Worm (Caenorhabditis elegans) whole organism, late embryonic: ENCODE results near the gene lip-1.

Experiments used
- ceh-30 ChIP-seq: fragments of 150-350 bp; optimal IDR thresholded peaks from 2 replicates; lab custom pipeline; 2014; ENCODE audit warnings: missing biosample characterization, missing genetic modification characterization
- hlh-8 ChIP-seq: sonication (generic microtip); optimal IDR thresholded peaks from 2 replicates; lab custom pipeline; 2016; ENCODE audit warnings: missing genotype, missing genetic modification characterization, missing compliant biosample characterization
- nhr-11 ChIP-seq: fragments of 150-350 bp; optimal IDR thresholded peaks from 2 replicates; lab custom pipeline; 2014; ENCODE audit warnings: missing biosample characterization, missing genetic modification characterization
- pag-3 ChIP-seq: sonication (generic microtip); optimal IDR thresholded peaks from 2 replicates; lab custom pipeline; 2016; ENCODE audit warnings: missing compliant biosample characterization, missing genetic modification characterization, borderline replicate concordance
- pha-2 ChIP-seq: sonication (generic microtip); optimal IDR thresholded peaks from 2 replicates; lab custom pipeline; 2017; ENCODE audit warnings: mild to moderate bottlenecking, missing genetic modification characterization, missing compliant biosample characterization
- pha-4 ChIP-seq: fragments of 150-350 bp; optimal IDR thresholded peaks from 2 replicates; lab custom pipeline; 2018; ENCODE audit warnings: missing biosample characterization, missing genetic modification reagents, missing genetic modification characterization

DNA sequence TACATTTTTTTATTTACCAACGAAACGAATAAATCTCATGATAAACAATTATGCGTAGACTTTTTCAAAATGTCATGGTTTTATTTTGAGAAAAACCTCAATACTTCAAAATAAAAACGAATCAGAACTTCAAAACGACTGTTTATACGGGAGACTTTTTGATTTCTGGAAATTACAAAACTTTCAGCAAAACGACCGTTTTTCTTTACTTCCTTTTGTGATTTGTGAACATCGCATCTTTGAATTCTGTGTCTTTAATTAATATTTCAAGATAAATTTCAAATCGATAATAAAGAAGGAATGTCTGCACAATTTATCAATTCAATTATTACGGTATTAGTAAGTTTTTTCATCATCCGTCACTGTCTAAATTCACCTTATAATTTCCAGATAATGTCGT, 25.0 kb downstream of the lip-1 start, which contains the start of gene srx-20:
- TF ChIP-seq pag-3 (tag; lab: Kevin White, UChicago), result no peak
- no peak for TF ChIP-seq ceh-30 (tag; lab: Kevin White, UChicago)
- no peak for TF ChIP-seq hlh-8 (tag; lab: Kevin White, UChicago)
- no peak for TF ChIP-seq pha-2 (tag; lab: Kevin White, UChicago)
- no peak for TF ChIP-seq nhr-11
- TF ChIP-seq pha-4, result no peak
